Worm (Caenorhabditis elegans) whole organism, L1 larva: Measurements from ENCODE around the gene srbc-59.

Source experiments
- C16A3.4 ChIP-seq: fragments of 150-350 bp; optimal IDR thresholded peaks from 2 replicates; lab custom pipeline; 2014; ENCODE audit warnings: missing biosample characterization, missing genetic modification characterization
- C34B4.2 ChIP-seq: sonication (generic microtip); optimal IDR thresholded peaks from 2 replicates; lab custom pipeline; 2017; ENCODE audit warnings: mild to moderate bottlenecking, missing genetic modification characterization, missing compliant biosample characterization
- Y116A8C.19 ChIP-seq: sonication (generic microtip); optimal IDR thresholded peaks from 2 replicates; lab custom pipeline; 2016; ENCODE audit warnings: missing compliant biosample characterization, missing genetic modification characterization, borderline replicate concordance
- aha-1 ChIP-seq: fragments of 150-350 bp; optimal IDR thresholded peaks from 2 replicates; lab custom pipeline; 2014; ENCODE audit warnings: missing biosample characterization, missing genetic modification characterization
- aly-2 ChIP-seq: fragments of 150-350 bp; optimal IDR thresholded peaks from 2 replicates; lab custom pipeline; 2014; ENCODE audit warnings: missing biosample characterization, missing genetic modification characterization
- ama-1 ChIP-seq: fragments of 150-350 bp; optimal IDR thresholded peaks from 2 replicates; lab custom pipeline; 2014
- blmp-1 ChIP-seq: fragments of 150-350 bp; optimal IDR thresholded peaks from 2 replicates; lab custom pipeline; 2014; ENCODE audit warnings: missing biosample characterization, missing genetic modification characterization
- ceh-63 ChIP-seq: fragments of 200-800 bp; sonication (Bioruptor generic); optimal IDR thresholded peaks from 2 replicates; lab custom pipeline; 2018; ENCODE audit warnings: mild to moderate bottlenecking, missing genetic modification characterization, missing compliant biosample characterization
- ceh-88 ChIP-seq: fragments of 200-800 bp; sonication (Bioruptor generic); IDR thresholded peaks from 2 replicates; pipeline ENCODE4 v1.3.6; 2022; ENCODE audit warnings: missing genetic modification characterization, missing compliant biosample characterization
- ces-1 ChIP-seq: fragments of 150-350 bp; optimal IDR thresholded peaks from 2 replicates; lab custom pipeline; 2014; ENCODE audit warnings: missing biosample characterization, missing genetic modification reagents, missing genetic modification characterization
- dpl-1 ChIP-seq, 3 experiments: fragments of 150-350 bp in 2 of 3; sonication (generic microtip) in 1 of 3; optimal IDR thresholded peaks; 2 replicates each; lab custom pipeline; 2014 to 2017; ENCODE audit warnings: missing biosample characterization in 3 of 3, missing genetic modification characterization in 3 of 3, missing genetic modification reagents in 3 of 3
- efl-1 ChIP-seq, 4 experiments: fragments of 150-350 bp; optimal IDR thresholded peaks in 3 of 4; peaks in 1 of 4; 1 replicate in 1 of 4; 2 replicates in 3 of 4; lab custom pipeline; 2014; ENCODE audit warnings: missing biosample characterization in 2 of 4, missing genetic modification characterization in 2 of 4, missing genetic modification reagents in 2 of 4
- efl-3 ChIP-seq: fragments of 200-800 bp; sonication (Bioruptor generic); optimal IDR thresholded peaks from 2 replicates; lab custom pipeline; 2018; ENCODE audit warnings: mild to moderate bottlenecking, missing genetic modification characterization, missing compliant biosample characterization
- fkh-4 ChIP-seq: sonication (generic microtip); optimal IDR thresholded peaks from 2 replicates; lab custom pipeline; 2016; ENCODE audit warnings: missing compliant biosample characterization, missing genetic modification characterization, borderline replicate concordance
- fkh-8 ChIP-seq: sonication (generic microtip); optimal IDR thresholded peaks from 2 replicates; lab custom pipeline; 2016; ENCODE audit warnings: mild to moderate bottlenecking, missing genetic modification characterization, missing compliant biosample characterization
- hlh-17 ChIP-seq: fragments of 200-800 bp; sonication (Bioruptor generic); optimal IDR thresholded peaks from 2 replicates; lab custom pipeline; 2018; ENCODE audit warnings: missing genetic modification characterization, mild to moderate bottlenecking, missing compliant biosample characterization, moderate library complexity, borderline replicate concordance
- irx-1 ChIP-seq: sonication (generic microtip); optimal IDR thresholded peaks from 2 replicates; lab custom pipeline; 2016; ENCODE audit warnings: missing genetic modification characterization, missing compliant biosample characterization
- lin-13 ChIP-seq: fragments of 150-350 bp; optimal IDR thresholded peaks from 2 replicates; lab custom pipeline; 2014; ENCODE audit warnings: missing biosample characterization, missing genetic modification reagents, missing genetic modification characterization
- lin-14 ChIP-seq: fragments of 200-800 bp; sonication (Bioruptor generic); optimal IDR thresholded peaks from 2 replicates; lab custom pipeline; 2018; ENCODE audit warnings: mild to moderate bottlenecking, missing genetic modification characterization, moderate library complexity, missing compliant biosample characterization
- lin-15B ChIP-seq: fragments of 150-350 bp; sonication (generic microtip); optimal IDR thresholded peaks from 3 replicates; lab custom pipeline; 2014; ENCODE audit warnings: missing biosample characterization, missing genetic modification characterization
- lin-35 ChIP-seq, 2 experiments: fragments of 150-350 bp; optimal IDR thresholded peaks; 2 replicates each; lab custom pipeline; 2014; ENCODE audit warnings: missing biosample characterization in 2 of 2, missing genetic modification characterization in 2 of 2, missing genetic modification reagents in 2 of 2
- lin-39 ChIP-seq: fragments of 150-350 bp; optimal IDR thresholded peaks from 2 replicates; lab custom pipeline; 2014; ENCODE audit warnings: missing biosample characterization, missing genetic modification reagents, missing genetic modification characterization
- lir-3 ChIP-seq: sonication (generic microtip); optimal IDR thresholded peaks from 2 replicates; lab custom pipeline; 2016; ENCODE audit warnings: mild to moderate bottlenecking, missing genetic modification characterization, moderate library complexity, missing compliant biosample characterization; ENCODE audit not compliant: poor library complexity
- mab-9 ChIP-seq: fragments of 200-800 bp; sonication (Bioruptor generic); IDR thresholded peaks from 2 replicates; pipeline ENCODE4 v1.3.6; 2022; ENCODE audit warnings: missing genetic modification reagents, missing genetic modification characterization, missing compliant biosample characterization
- mef-2 ChIP-seq: fragments of 150-350 bp; optimal IDR thresholded peaks from 2 replicates; lab custom pipeline; 2014; ENCODE audit warnings: missing biosample characterization, missing genetic modification characterization
- mep-1 ChIP-seq: fragments of 150-350 bp; optimal IDR thresholded peaks from 2 replicates; lab custom pipeline; 2014; ENCODE audit warnings: missing biosample characterization, missing genetic modification characterization
- nhr-12 ChIP-seq: sonication (generic microtip); optimal IDR thresholded peaks from 2 replicates; lab custom pipeline; 2017; ENCODE audit warnings: missing biosample characterization, missing genetic modification characterization
- nhr-28 ChIP-seq: fragments of 150-350 bp; optimal IDR thresholded peaks from 2 replicates; lab custom pipeline; 2014; ENCODE audit warnings: missing biosample characterization, missing genetic modification characterization
- nhr-47 ChIP-seq: sonication (generic microtip); optimal IDR thresholded peaks from 2 replicates; lab custom pipeline; 2016; ENCODE audit warnings: mild to moderate bottlenecking, missing genetic modification characterization, moderate library complexity, missing compliant biosample characterization
- nhr-71 ChIP-seq: sonication (generic microtip); optimal IDR thresholded peaks from 2 replicates; lab custom pipeline; 2016; ENCODE audit warnings: mild to moderate bottlenecking, missing genetic modification characterization, moderate library complexity, missing compliant biosample characterization
- nhr-76 ChIP-seq: sonication (generic microtip); optimal IDR thresholded peaks from 2 replicates; lab custom pipeline; 2017; ENCODE audit warnings: missing biosample characterization, missing genetic modification characterization
- nhr-77 ChIP-seq: fragments of 150-350 bp; optimal IDR thresholded peaks from 2 replicates; lab custom pipeline; 2014; ENCODE audit warnings: missing biosample characterization, missing genetic modification characterization
- nhr-85 ChIP-seq: sonication (generic microtip); peaks from one replicate; lab custom pipeline; 2016; ENCODE audit warnings: missing genetic modification characterization, inconsistent platforms, missing compliant biosample characterization
- pqm-1 ChIP-seq: sonication (generic microtip); optimal IDR thresholded peaks from 3 replicates; lab custom pipeline; 2017; ENCODE audit warnings: missing biosample characterization, missing genetic modification characterization
- rnt-1 ChIP-seq: sonication (generic microtip); optimal IDR thresholded peaks from 2 replicates; lab custom pipeline; 2016; ENCODE audit warnings: mild to moderate bottlenecking, missing genetic modification characterization, moderate library complexity, missing compliant biosample characterization
- skn-1 ChIP-seq: fragments of 150-350 bp; optimal IDR thresholded peaks from 2 replicates; lab custom pipeline; 2014; ENCODE audit warnings: missing biosample characterization, missing genetic modification characterization
- snu-23 ChIP-seq: sonication (generic microtip); optimal IDR thresholded peaks from 2 replicates; lab custom pipeline; 2016; ENCODE audit warnings: missing genetic modification characterization, missing compliant biosample characterization
- sptf-1 ChIP-seq: fragments of 150-350 bp; optimal IDR thresholded peaks from 2 replicates; lab custom pipeline; 2014; ENCODE audit warnings: missing biosample characterization, missing genetic modification characterization
- sup-37 ChIP-seq: fragments of 200-800 bp; sonication (Bioruptor generic); optimal IDR thresholded peaks from 2 replicates; lab custom pipeline; 2018; ENCODE audit warnings: mild to moderate bottlenecking, missing genetic modification characterization, missing compliant biosample characterization
- swsn-7 ChIP-seq: sonication (generic microtip); optimal IDR thresholded peaks from 2 replicates; lab custom pipeline; 2016; ENCODE audit warnings: missing genetic modification characterization, missing compliant biosample characterization
- tbx-2 ChIP-seq: sonication (generic microtip); optimal IDR thresholded peaks from 2 replicates; lab custom pipeline; 2016; ENCODE audit warnings: missing genetic modification characterization, missing compliant biosample characterization
- tlp-1 ChIP-seq: fragments of 150-350 bp; optimal IDR thresholded peaks from 2 replicates; lab custom pipeline; 2014; ENCODE audit warnings: missing biosample characterization, missing genetic modification characterization
- unc-30 ChIP-seq: sonication (generic microtip); optimal IDR thresholded peaks from 2 replicates; lab custom pipeline; 2017; ENCODE audit warnings: missing biosample characterization, missing genetic modification characterization
- unc-86 ChIP-seq: sonication (generic microtip); optimal IDR thresholded peaks from 2 replicates; lab custom pipeline; 2016; ENCODE audit warnings: missing genetic modification characterization, missing compliant biosample characterization
- vab-15 ChIP-seq: sonication (generic microtip); optimal IDR thresholded peaks from 2 replicates; lab custom pipeline; 2017; ENCODE audit warnings: missing genotype, mild to moderate bottlenecking, missing genetic modification characterization, missing compliant biosample characterization
- xbp-1 ChIP-seq: sonication (generic microtip); optimal IDR thresholded peaks from 2 replicates; lab custom pipeline; 2016; ENCODE audit warnings: missing genetic modification characterization, missing compliant biosample characterization

Gene srbc-59

ce11 chrV:774875-775359 is 3.5 kb upstream of the srbc-59 start, which contains the start of gene srbc-58 (continued):
- TF ChIP-seq nhr-71 (peak; percentile 34), vab-15 (no peak), xbp-1 (tag; lab: Kevin White, UChicago) (peak; percentile 5), sup-37 (GFP tag; lab: Kevin White, UChicago) (no peak), snu-23 (peak; percentile 24), lin-13 (GFP tag; lab: Kevin White, UChicago) (no peak), lin-15B (no peak), nhr-85 (tag; lab: Kevin White, UChicago) (peak; percentile 72), nhr-47 (no peak), ceh-88 (GFP tag; lab: Robert Waterston, UW) (no peak), efl-3 (GFP tag; lab: Kevin White, UChicago) (no peak), lir-3 (tag; lab: Kevin White, UChicago) (no peak), pqm-1 (tag; lab: Kevin White, UChicago) (no peak), lin-39 (tag; lab: Kevin White, UChicago) (no peak), swsn-7 (tag; lab: Kevin White, UChicago) (peak; percentile 5), aly-2 (tag; lab: Kevin White, UChicago) (peak; percentile 66), lin-35 (GFP tag; optimal IDR thresholded peaks at IDR 0.05; lab: Kevin White, UChicago) (peak in 1 of 2 experiments; percentile 63), Y116A8C.19 (tag; lab: Kevin White, UChicago) (no peak), nhr-77 (tag; lab: Kevin White, UChicago) (no peak), C34B4.2 (tag; lab: Kevin White, UChicago) (no peak), aha-1 (tag; lab: Kevin White, UChicago) (no peak), ces-1 (GFP tag; lab: Kevin White, UChicago) (no peak), sptf-1 (no peak), efl-1 (optimal IDR thresholded peaks at IDR 0.05; lab: Kevin White, UChicago) (peak in 1 of 2 experiments; percentile 70), efl-1 (GFP tag; optimal IDR thresholded peaks at IDR 0.05 in 1 of 2; lab: Kevin White, UChicago) (peak; percentile 61 to 93), tbx-2 (no peak), nhr-12 (tag; lab: Kevin White, UChicago) (no peak), mab-9 (no peak), unc-30 (tag; lab: Kevin White, UChicago) (no peak), skn-1 (tag; lab: Kevin White, UChicago) (no peak), rnt-1 (tag; lab: Kevin White, UChicago) (no peak), nhr-28 (no peak), dpl-1 (GFP tag; optimal IDR thresholded peaks at IDR 0.05; lab: Kevin White, UChicago) (peak in 2 of 3 experiments; percentile 17 to 61), irx-1 (tag; lab: Kevin White, UChicago) (no peak), C16A3.4 (tag; lab: Kevin White, UChicago) (no peak), fkh-4 (tag; lab: Kevin White, UChicago) (no peak), fkh-8 (tag; lab: Kevin White, UChicago) (no peak), tlp-1 (tag; lab: Kevin White, UChicago) (no peak), unc-86 (tag; lab: Kevin White, UChicago) (no peak), ceh-63 (no peak), lin-14 (GFP tag; lab: Kevin White, UChicago) (no peak), ama-1 (lab: Kevin White, UChicago) (peak; percentile 79), blmp-1 (tag; lab: Kevin White, UChicago) (no peak), hlh-17 (GFP tag; lab: Kevin White, UChicago) (no peak), nhr-76 (tag; lab: Kevin White, UChicago) (no peak), mef-2 (tag; lab: Kevin White, UChicago) (no peak), mep-1 (tag; lab: Kevin White, UChicago) (peak; percentile 27)
